Fruit fly (Drosophila melanogaster) whole organism, embryonic: ENCODE measurements around the gene CG7029.

Experiments used
- Aef1 ChIP-seq: fragments of 200-800 bp; sonication (Bioruptor generic); IDR thresholded peaks from 3 replicates; pipeline ENCODE4 v1.3.6; 2022; ENCODE audit warnings: missing biosample characterization, missing genetic modification characterization
- CG1024 ChIP-seq: fragments of 200-800 bp; sonication (Bioruptor generic); IDR thresholded peaks from 2 replicates; pipeline ENCODE4 v1.3.6; 2022; ENCODE audit warnings: missing biosample characterization, missing genetic modification characterization
- CG10267 ChIP-seq: fragments of 200-800 bp; sonication (Bioruptor generic); optimal IDR thresholded peaks from 2 replicates; lab custom pipeline; 2018; ENCODE audit warnings: missing biosample characterization, mild to moderate bottlenecking, missing genetic modification characterization, moderate library complexity
- CG13123 ChIP-seq: fragments of 200-800 bp; sonication (Bioruptor generic); optimal IDR thresholded peaks from 2 replicates; lab custom pipeline; 2016; ENCODE audit warnings: missing biosample characterization, missing genetic modification characterization
- CG15601 ChIP-seq: fragments of 200-800 bp; sonication (Bioruptor generic); optimal IDR thresholded peaks from 3 replicates; lab custom pipeline; 2019; ENCODE audit warnings: missing biosample characterization, mild to moderate bottlenecking, missing genetic modification characterization, moderate library complexity
- CG1602 ChIP-seq: fragments of 200-800 bp; sonication (Bioruptor generic); optimal IDR thresholded peaks from 3 replicates; lab custom pipeline; 2016; ENCODE audit warnings: missing biosample characterization, missing genetic modification characterization
- CG16779 ChIP-seq: fragments of 200-800 bp; sonication (Bioruptor generic); IDR thresholded peaks from 2 replicates; pipeline ENCODE4 v1.3.6; 2022; ENCODE audit warnings: missing biosample characterization, missing genetic modification characterization
- CG17186 ChIP-seq: fragments of 200-800 bp; sonication (Bioruptor generic); optimal IDR thresholded peaks from 3 replicates; lab custom pipeline; 2017; ENCODE audit warnings: missing biosample characterization, missing genetic modification reagents, missing genetic modification characterization
- CG17802 ChIP-seq: fragments of 200-800 bp; sonication (Bioruptor generic); optimal IDR thresholded peaks from 2 replicates; lab custom pipeline; 2018; ENCODE audit warnings: missing biosample characterization, mild to moderate bottlenecking, missing genetic modification characterization, moderate library complexity
- CG17829 ChIP-seq: fragments of 200-800 bp; optimal IDR thresholded peaks from 2 replicates; lab custom pipeline; 2019; ENCODE audit warnings: missing biosample characterization, mild to moderate bottlenecking, missing genetic modification characterization, moderate library complexity
- CG18262 ChIP-seq: fragments of 200-800 bp; optimal IDR thresholded peaks from 3 replicates; lab custom pipeline; 2019; ENCODE audit warnings: missing biosample characterization, mild to moderate bottlenecking, missing genetic modification characterization, moderate library complexity
- CG2116 ChIP-seq: fragments of 200-800 bp; sonication (Bioruptor generic); optimal IDR thresholded peaks from 3 replicates; lab custom pipeline; 2018; ENCODE audit warnings: missing biosample characterization, mild to moderate bottlenecking, missing genetic modification characterization
- CG2120 ChIP-seq: fragments of 200-800 bp; sonication (Bioruptor generic); optimal IDR thresholded peaks from 3 replicates; lab custom pipeline; 2016; ENCODE audit warnings: missing biosample characterization, missing genetic modification characterization
- CG2129 ChIP-seq: fragments of 200-800 bp; sonication (Bioruptor generic); IDR thresholded peaks from 2 replicates; pipeline ENCODE4 v1.3.6; 2022; ENCODE audit warnings: missing biosample characterization, missing genetic modification characterization; ENCODE audit not compliant: partially characterized antibody
- CG2712 ChIP-seq: fragments of 200-800 bp; optimal IDR thresholded peaks from 3 replicates; lab custom pipeline; 2019; ENCODE audit warnings: missing biosample characterization, mild to moderate bottlenecking, missing genetic modification characterization, moderate library complexity
- CG3065 ChIP-seq: fragments of 200-800 bp; sonication (Bioruptor generic); optimal IDR thresholded peaks from 2 replicates; lab custom pipeline; 2016; ENCODE audit warnings: missing biosample characterization, missing genetic modification characterization
- CG34224 ChIP-seq: fragments of 200-800 bp; sonication (Bioruptor generic); IDR thresholded peaks from 3 replicates; pipeline ENCODE4 v1.3.6; 2022; ENCODE audit warnings: missing biosample characterization, missing genetic modification characterization; ENCODE audit not compliant: partially characterized antibody
- CG4282 ChIP-seq: fragments of 200-800 bp; sonication (Bioruptor generic); optimal IDR thresholded peaks from 2 replicates; lab custom pipeline; 2016; ENCODE audit warnings: missing biosample characterization, missing genetic modification characterization
- CG4328 ChIP-seq: fragments of 200-800 bp; sonication (Bioruptor generic); optimal IDR thresholded peaks from 3 replicates; lab custom pipeline; 2017; ENCODE audit warnings: missing biosample characterization, missing genetic modification reagents, missing genetic modification characterization
- CG6765 ChIP-seq: fragments of 200-800 bp; sonication (Bioruptor generic); optimal IDR thresholded peaks from 3 replicates; lab custom pipeline; 2017; ENCODE audit warnings: missing biosample characterization, mild to moderate bottlenecking, missing genetic modification characterization
- CG7786 ChIP-seq: fragments of 200-800 bp; sonication (Bioruptor generic); optimal IDR thresholded peaks from 2 replicates; lab custom pipeline; 2016; ENCODE audit warnings: missing biosample characterization, missing genetic modification characterization
- CG7839 ChIP-seq: fragments of 200-800 bp; sonication (Bioruptor generic); optimal IDR thresholded peaks from 3 replicates; lab custom pipeline; 2018; ENCODE audit warnings: missing biosample characterization, mild to moderate bottlenecking, missing genetic modification characterization, moderate library complexity
- CG8388 ChIP-seq: fragments of 200-800 bp; sonication (Bioruptor generic); optimal IDR thresholded peaks from 2 replicates; lab custom pipeline; 2019; ENCODE audit warnings: missing biosample characterization, mild to moderate bottlenecking, missing genetic modification characterization, moderate library complexity
- CG8478 ChIP-seq: fragments of >200 bp; optimal IDR thresholded peaks from 2 replicates; lab custom pipeline; 2018
- CG9932 ChIP-seq: fragments of 200-800 bp; sonication (Bioruptor generic); IDR thresholded peaks from 2 replicates; pipeline ENCODE4 v1.3.6; 2022; ENCODE audit warnings: missing biosample characterization, missing genetic modification characterization
- CoRest ChIP-seq: fragments of 200-800 bp; sonication (Bioruptor generic); optimal IDR thresholded peaks from 3 replicates; lab custom pipeline; 2018; ENCODE audit warnings: missing biosample characterization, mild to moderate bottlenecking, missing genetic modification characterization, moderate library complexity
- HLH54F ChIP-seq: fragments of 200-800 bp; sonication (Bioruptor generic); optimal IDR thresholded peaks from 3 replicates; lab custom pipeline; 2016; ENCODE audit warnings: missing biosample characterization, missing genetic modification characterization
- Hr51 ChIP-seq, 2 experiments: fragments of 200-800 bp; sonication (Bioruptor generic); optimal IDR thresholded peaks; 2 replicates in 1 of 2; 3 replicates in 1 of 2; lab custom pipeline; 2016 to 2018; ENCODE audit warnings: missing biosample characterization in 2 of 2, missing genetic modification characterization in 2 of 2, mild to moderate bottlenecking in 1 of 2, moderate library complexity in 1 of 2
- Hr78 ChIP-seq, 2 experiments: fragments of 200-800 bp in 1 of 2; fragments of >200 bp in 1 of 2; sonication (Bioruptor generic) in 1 of 2; optimal IDR thresholded peaks; 2 replicates each; lab custom pipeline; 2017 to 2019; ENCODE audit warnings: missing biosample characterization in 2 of 2, missing genetic modification characterization in 2 of 2, mild to moderate bottlenecking in 1 of 2, moderate library complexity in 1 of 2
- Neu2 ChIP-seq: fragments of 200-800 bp; sonication (Bioruptor generic); optimal IDR thresholded peaks from 3 replicates; lab custom pipeline; 2016; ENCODE audit warnings: missing biosample characterization, missing genetic modification characterization, borderline replicate concordance
- Sox102F ChIP-seq: fragments of 200-800 bp; sonication (Bioruptor generic); optimal IDR thresholded peaks from 2 replicates; lab custom pipeline; 2018; ENCODE audit warnings: missing biosample characterization, mild to moderate bottlenecking, missing genetic modification characterization, moderate library complexity
- Spps ChIP-seq: fragments of 200-800 bp; sonication (Bioruptor generic); optimal IDR thresholded peaks from 2 replicates; lab custom pipeline; 2018; ENCODE audit warnings: missing biosample characterization, mild to moderate bottlenecking, missing genetic modification characterization
- Usf ChIP-seq: fragments of 200-800 bp; sonication (Bioruptor generic); optimal IDR thresholded peaks from 2 replicates; lab custom pipeline; 2017; ENCODE audit warnings: missing genotype, missing biosample characterization, missing genetic modification characterization
- ase ChIP-seq: fragments of 200-800 bp; sonication (Bioruptor generic); IDR thresholded peaks from 3 replicates; pipeline ENCODE4 v1.3.6; 2022; ENCODE audit warnings: missing biosample characterization, missing genetic modification characterization
- bigmax ChIP-seq: fragments of 200-800 bp; sonication (Bioruptor generic); optimal IDR thresholded peaks from 2 replicates; lab custom pipeline; 2018; ENCODE audit warnings: missing biosample characterization, mild to moderate bottlenecking, missing genetic modification characterization
- fru ChIP-seq: fragments of >200 bp; optimal IDR thresholded peaks from 2 replicates; lab custom pipeline; 2017
- gcm ChIP-seq: fragments of 200-800 bp; sonication (Bioruptor generic); optimal IDR thresholded peaks from 2 replicates; lab custom pipeline; 2019; ENCODE audit warnings: missing biosample characterization, mild to moderate bottlenecking, missing genetic modification characterization, moderate library complexity
- ind ChIP-seq: fragments of 200-800 bp; sonication (Bioruptor generic); optimal IDR thresholded peaks from 3 replicates; lab custom pipeline; 2016; ENCODE audit warnings: missing biosample characterization, missing genetic modification characterization
- inv ChIP-seq: fragments of 200-800 bp; sonication (Bioruptor generic); IDR thresholded peaks from 2 replicates; pipeline ENCODE4 v1.3.6; 2022; ENCODE audit warnings: missing biosample characterization, missing genetic modification characterization; ENCODE audit not compliant: partially characterized antibody
- jigr1 ChIP-seq: fragments of 200-800 bp; sonication (Bioruptor generic); IDR thresholded peaks from 3 replicates; pipeline ENCODE4 v1.3.6; 2022; ENCODE audit warnings: missing biosample characterization, missing genetic modification characterization
- nerfin-1 ChIP-seq: fragments of 200-800 bp; sonication (Bioruptor generic); optimal IDR thresholded peaks from 3 replicates; lab custom pipeline; 2019; ENCODE audit warnings: missing biosample characterization, mild to moderate bottlenecking, missing genetic modification characterization, moderate library complexity
- shn ChIP-seq: fragments of 200-800 bp; sonication (Bioruptor generic); optimal IDR thresholded peaks from 3 replicates; lab custom pipeline; 2016; ENCODE audit warnings: missing biosample characterization, missing genetic modification characterization
- slou ChIP-seq: fragments of 200-800 bp; sonication (Bioruptor generic); optimal IDR thresholded peaks from 3 replicates; lab custom pipeline; 2016; ENCODE audit warnings: missing biosample characterization, missing genetic modification characterization
- slp2 ChIP-seq: fragments of 200-800 bp; sonication (Bioruptor generic); optimal IDR thresholded peaks from 2 replicates; lab custom pipeline; 2016; ENCODE audit warnings: missing biosample characterization, missing genetic modification characterization
- trem ChIP-seq: fragments of 200-800 bp; optimal IDR thresholded peaks from 3 replicates; lab custom pipeline; 2019; ENCODE audit warnings: missing biosample characterization, mild to moderate bottlenecking, missing genetic modification characterization, moderate library complexity
- twi ChIP-seq: fragments of 200-800 bp; optimal IDR thresholded peaks from 2 replicates; lab custom pipeline; 2019; ENCODE audit warnings: missing biosample characterization, mild to moderate bottlenecking, missing genetic modification characterization, moderate library complexity
- unc-4 ChIP-seq: fragments of 200-800 bp; sonication (Bioruptor generic); IDR thresholded peaks from 2 replicates; pipeline ENCODE4 v1.3.6; 2022; ENCODE audit warnings: missing biosample characterization, missing genetic modification characterization; ENCODE audit not compliant: partially characterized antibody
- vnd ChIP-seq: fragments of 200-800 bp; sonication (Bioruptor generic); IDR thresholded peaks from 3 replicates; pipeline ENCODE4 v1.3.6; 2022; ENCODE audit warnings: missing biosample characterization, missing genetic modification characterization; ENCODE audit not compliant: partially characterized antibody

CG7029 gene

DNA sequence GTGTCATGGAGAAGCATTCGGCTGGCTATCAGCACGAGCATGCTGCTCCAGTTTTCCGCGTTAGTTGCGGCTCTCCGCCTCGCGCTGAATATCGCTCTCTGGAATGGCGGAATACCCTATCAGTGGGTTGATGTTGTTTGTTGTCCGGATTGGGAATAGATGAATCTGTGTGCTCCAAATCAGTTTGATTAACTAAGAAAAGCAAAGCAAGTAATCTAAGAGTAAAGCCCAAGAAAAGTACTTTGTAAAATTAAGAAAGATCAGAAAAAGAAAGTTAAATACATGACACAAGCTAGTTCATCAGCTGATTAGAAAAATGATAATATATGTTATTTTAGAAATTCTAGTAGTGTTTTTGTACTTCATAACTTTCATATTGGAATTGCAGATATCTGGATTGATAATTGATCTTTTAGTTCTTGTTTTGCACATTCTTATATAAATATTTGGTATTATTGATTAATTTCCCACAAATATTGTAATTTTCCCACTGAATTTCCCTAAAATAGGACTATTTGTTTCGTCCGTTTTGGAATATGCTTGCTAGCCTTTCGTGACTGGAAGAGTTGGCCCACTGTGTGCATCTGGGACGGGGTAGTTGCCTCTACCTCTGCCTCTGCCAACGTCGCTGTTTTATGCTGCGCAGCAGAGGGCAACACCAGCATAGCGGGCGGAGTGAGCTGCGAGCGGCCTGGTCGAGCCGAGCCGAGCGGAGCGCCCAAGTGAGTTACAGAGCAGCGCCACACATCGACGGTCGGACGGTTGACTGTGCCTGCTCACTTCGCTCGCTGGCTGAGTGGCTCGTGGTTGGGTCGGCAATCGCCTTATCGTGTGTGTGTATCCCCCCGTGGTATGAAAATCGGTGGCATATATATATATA lies 3.4 kb downstream of the CG7029 start (continued):
- TF ChIP-seq CG17186 (GFP tag; lab: Kevin White, UChicago) (no peak), inv (no peak), CG13123 (peak; percentile 42), twi (tag; lab: Kevin White, UChicago) (peak; percentile 19), CG9932 (peak; percentile 54), CoRest (tag; lab: Kevin White, UChicago) (peak; percentile 85), CG7786 (peak; percentile 37), CG6765 (peak; percentile 16), Neu2 (GFP tag; lab: Kevin White, UChicago) (no peak), CG16779 (peak; percentile 54; the same call in 1 of the 2 replicates), Sox102F (GFP tag; lab: Kevin White, UChicago) (peak; percentile 73), nerfin-1 (peak; percentile 17), shn (GFP tag; lab: Kevin White, UChicago) (peak; percentile 50), ase (peak; percentile 35; the same call in 2 of the 3 replicates), Hr78 (GFP tag; optimal IDR thresholded peaks at IDR 0.05; lab: Kevin White, UChicago) (peak in 1 of 2 experiments; percentile 12), vnd (GFP tag; lab: Robert Waterston, UW) (no peak), HLH54F (GFP tag; lab: Kevin White, UChicago) (peak; percentile 8), CG3065 (no peak), CG1602 (GFP tag; lab: Kevin White, UChicago) (peak; percentile 43), slou (GFP tag; lab: Kevin White, UChicago) (peak; percentile 5), CG17829 (tag; lab: Kevin White, UChicago) (peak; percentile 60), bigmax (peak; percentile 31), CG2116 (GFP tag; lab: Kevin White, UChicago) (peak; percentile 30), CG7839 (peak; percentile 74), CG10267 (peak; percentile 39), CG34224 (GFP tag; lab: Robert Waterston, UW) (peak; percentile 50; the same call in 2 of the 3 replicates), CG8388 (peak; percentile 52), Usf (GFP tag; lab: Kevin White, UChicago) (no peak), Hr51 (GFP tag; optimal IDR thresholded peaks at IDR 0.05; lab: Kevin White, UChicago) (peak in 1 of 2 experiments; percentile 80), gcm (peak; percentile 25), CG2712 (peak; percentile 56), ind (peak; percentile 50), unc-4 (peak; percentile 44), CG15601 (tag; lab: Kevin White, UChicago) (peak; percentile 15), CG2120 (GFP tag; lab: Kevin White, UChicago) (peak; percentile 72), CG1024 (GFP tag; lab: Robert Waterston, UW) (no peak), CG4282 (GFP tag; lab: Kevin White, UChicago) (no peak), CG4328 (GFP tag; lab: Kevin White, UChicago) (peak; percentile 58), CG2129 (GFP tag; lab: Robert Waterston, UW) (no peak), fru (no peak), trem (tag; lab: Kevin White, UChicago) (peak; percentile 0), CG17802 (tag; lab: Kevin White, UChicago) (no peak), Aef1 (GFP tag; lab: Robert Waterston, UW) (peak; percentile 25; the same call in 1 of the 3 replicates), CG18262 (peak; percentile 77), jigr1 (peak; percentile 51; the same call in 1 of the 3 replicates), Spps (tag; lab: Kevin White, UChicago) (no peak), CG8478 (lab: Kevin White, UChicago) (no peak), slp2 (peak; percentile 4)
